Worm (Caenorhabditis elegans): ENCODE results near the gene F37C12.14.
A peak's percentile ranks its signal among the peaks of the same experiment; 100 is the strongest.

The F37C12.14 gene

DNA sequence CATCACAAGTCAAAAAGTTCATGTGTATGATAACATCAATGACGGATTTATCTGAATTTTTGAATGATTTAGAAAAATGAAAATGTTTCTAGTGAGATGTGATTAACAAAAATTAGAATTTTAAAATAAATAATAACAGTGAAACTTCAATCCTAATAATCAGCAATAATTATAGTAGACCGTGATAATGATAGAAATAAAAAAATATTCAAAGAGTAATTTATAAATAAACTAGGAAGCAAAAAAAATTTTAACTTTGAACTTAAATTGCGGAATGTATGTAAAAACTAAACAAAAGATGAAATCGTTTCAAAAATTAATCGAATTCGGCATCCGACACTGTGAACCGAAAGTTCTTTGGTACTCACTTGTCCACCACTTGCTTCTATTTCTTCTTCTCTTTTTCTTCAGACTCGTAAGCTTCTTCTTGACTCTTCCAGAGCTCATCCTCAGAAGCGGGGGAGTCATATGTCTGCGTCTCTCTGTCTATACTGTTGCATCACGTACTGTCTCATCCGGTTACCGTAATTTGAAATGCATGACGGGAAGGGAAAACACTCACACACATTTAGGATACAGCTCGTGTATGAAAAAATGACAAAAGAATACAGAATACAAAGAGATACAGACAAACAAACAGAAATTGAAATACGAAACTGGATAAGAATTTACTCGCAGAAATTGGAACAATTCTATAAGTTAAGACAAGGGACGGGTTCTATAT, 7.7 kb upstream of the F37C12.14 start, which contains the start of gene mec-14:
Gene mec-14, minus strand, starts transcription at position 51 of the 724 bp plus-strand sequence.
- TF ChIP-seq ztf-16 (tag; optimal IDR thresholded peaks at IDR 0.05): no peak
- no peak for TF ChIP-seq ama-1 (optimal IDR thresholded peaks at IDR 0.05)

- TF ChIP-seq pha-2 (tag; optimal IDR thresholded peaks at IDR 0.05) (peak; percentile 20), unc-55 (GFP tag; optimal IDR thresholded peaks at IDR 0.05) (peak; percentile 32), Y22D7AL.16 (tag; optimal IDR thresholded peaks at IDR 0.05) (no peak), elt-2 (tag; optimal IDR thresholded peaks at IDR 0.05) (peak; percentile 21), tbx-2 (tag; optimal IDR thresholded peaks at IDR 0.05) (peak; percentile 69), syd-9 (tag; optimal IDR thresholded peaks at IDR 0.05) (no peak), ceh-18 (tag; optimal IDR thresholded peaks at IDR 0.05) (peak; percentile 45), ceh-48 (tag; optimal IDR thresholded peaks at IDR 0.05) (peak; percentile 19), nfya-1 (tag; optimal IDR thresholded peaks at IDR 0.05) (peak; percentile 81), ceh-34 (tag; optimal IDR thresholded peaks at IDR 0.05) (peak; percentile 47), ceh-31 (tag; optimal IDR thresholded peaks at IDR 0.05) (peak; percentile 71), ref-2 (tag; optimal IDR thresholded peaks at IDR 0.05) (peak; percentile 11), unc-42 (tag; optimal IDR thresholded peaks at IDR 0.05) (peak; percentile 88), T23F11.4 (GFP tag; optimal IDR thresholded peaks at IDR 0.05) (no peak), che-1 (tag; optimal IDR thresholded peaks at IDR 0.05) (no peak), rnt-1 (tag; optimal IDR thresholded peaks at IDR 0.05) (peak; percentile 19), ceh-14 (tag; optimal IDR thresholded peaks at IDR 0.05) (peak; percentile 6), unc-86 (tag; optimal IDR thresholded peaks at IDR 0.05) (peak; percentile 22)
Observed at ce11 chrIII:7189581-7190128, 4.3 kb upstream of the F37C12.14 start, which contains the start of gene rps-21. Gene rps-21, minus strand, starts transcription at chrIII:7189631.

ce11 chrIII:7188300-7189052, 3.1 kb upstream of the F37C12.14 start, which contains the start of the genes F37C12.21 and F37C12.10:
Gene F37C12.21, plus strand, starts transcription at chrIII:7188357.
Gene F37C12.10, minus strand, starts transcription at chrIII:7188384.
- peak; percentile 49 for TF ChIP-seq elt-2 (tag; optimal IDR thresholded peaks at IDR 0.05)
- no peak for TF ChIP-seq unc-3 (GFP tag; conservative IDR thresholded peaks at IDR 0.05)
- no peak for TF ChIP-seq unc-3 (tag; optimal IDR thresholded peaks at IDR 0.05)

DNA sequence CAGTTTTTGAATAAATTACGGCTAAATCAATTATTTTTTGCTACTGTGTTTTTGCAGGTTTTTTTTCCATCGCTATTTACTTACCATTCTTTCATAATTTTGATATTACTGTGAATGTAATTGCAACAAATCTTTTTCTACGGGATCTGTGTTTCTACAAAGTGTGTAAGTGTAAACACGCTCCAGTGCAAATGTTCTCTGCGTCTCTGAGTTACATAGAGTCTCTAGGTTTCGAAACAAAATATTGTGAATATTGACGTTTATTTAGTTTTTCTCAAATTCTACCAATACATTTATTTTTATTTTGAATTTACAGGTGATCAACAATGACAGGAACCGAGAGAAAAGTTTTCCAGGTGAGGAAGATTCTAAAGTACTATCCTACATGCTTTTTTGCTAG, 1.4 kb downstream of the F37C12.14 start, which contains the start of gene yju-2:
Gene yju-2, plus strand, starts transcription at position 315 of the 400 bp plus-strand sequence.
- peak; percentile 22 for TF ChIP-seq ets-4 (tag; optimal IDR thresholded peaks at IDR 0.05)
- peak; percentile 47 for TF ChIP-seq ref-2 (tag; optimal IDR thresholded peaks at IDR 0.05)
- TF ChIP-seq ceh-9 (tag; optimal IDR thresholded peaks at IDR 0.05): no peak
- peak; percentile 14 for TF ChIP-seq unc-42 (tag; optimal IDR thresholded peaks at IDR 0.05)
- no peak for TF ChIP-seq eyg-1 (tag; optimal IDR thresholded peaks at IDR 0.05)
- TF ChIP-seq zip-5 (tag; optimal IDR thresholded peaks at IDR 0.05): peak; percentile 26
- peak; percentile 57 for TF ChIP-seq tbx-2 (tag; optimal IDR thresholded peaks at IDR 0.05)
- TF ChIP-seq nfya-1 (tag; optimal IDR thresholded peaks at IDR 0.05): peak; percentile 27
- TF ChIP-seq C08G9.2 (tag; optimal IDR thresholded peaks at IDR 0.05): peak; percentile 21
- peak; percentile 66 for TF ChIP-seq ceh-31 (tag; optimal IDR thresholded peaks at IDR 0.05)
- TF ChIP-seq ceh-2 (tag; optimal IDR thresholded peaks at IDR 0.05): peak; percentile 51
- TF ChIP-seq hlh-30 (tag; optimal IDR thresholded peaks at IDR 0.05; ENCODE audit: insufficient read depth): no peak
- TF ChIP-seq sdc-2 (tag; optimal IDR thresholded peaks at IDR 0.05): peak; percentile 2
- no peak for TF ChIP-seq ttx-3 (tag; optimal IDR thresholded peaks at IDR 0.05)

- TF ChIP-seq ets-4 (tag; optimal IDR thresholded peaks at IDR 0.05) (no peak), unc-42 (tag; optimal IDR thresholded peaks at IDR 0.05) (peak; percentile 3), ceh-31 (tag; optimal IDR thresholded peaks at IDR 0.05) (peak; percentile 73), ceh-18 (tag; optimal IDR thresholded peaks at IDR 0.05) (peak; percentile 12), odd-2 (tag; optimal IDR thresholded peaks at IDR 0.05) (no peak), ref-2 (tag; optimal IDR thresholded peaks at IDR 0.05) (peak; percentile 32), hlh-13 (GFP tag; optimal IDR thresholded peaks at IDR 0.05) (no peak), hlh-30 (tag; optimal IDR thresholded peaks at IDR 0.05; ENCODE audit: insufficient read depth) (peak; percentile 91), elt-2 (tag; optimal IDR thresholded peaks at IDR 0.05) (no peak), ama-1 (optimal IDR thresholded peaks at IDR 0.05) (no peak), rnt-1 (tag; optimal IDR thresholded peaks at IDR 0.05) (peak; percentile 34), ttx-3 (tag; optimal IDR thresholded peaks at IDR 0.05) (peak; percentile 11), tbx-2 (tag; optimal IDR thresholded peaks at IDR 0.05) (peak; percentile 22), elt-4 (tag; optimal IDR thresholded peaks at IDR 0.05) (no peak)
Observed at ce11 chrIII:7181822-7182221, 3.6 kb downstream of the F37C12.14 start, which contains the start of gene epg-4. Gene epg-4, plus strand, starts transcription at chrIII:7182167.

All from whole organism, late embryonic.